Worm (Caenorhabditis elegans): ENCODE data around the gene fbxa-141.

fbxa-141 gene

ce11 chrX:14481637-14482036 lies 31.1 kb downstream of the fbxa-141 start:
- no peak for TF ChIP-seq unc-62 (GFP tag; optimal IDR thresholded peaks at IDR 0.05)

- no peak for TF ChIP-seq unc-62 (GFP tag; optimal IDR thresholded peaks at IDR 0.05)
Observed at ce11 chrX:14480248-14480647, 32.5 kb downstream of the fbxa-141 start, which contains the start of gene gfi-3. Gene gfi-3, plus strand, starts transcription at chrX:14480572.

- TF ChIP-seq unc-62 (GFP tag; optimal IDR thresholded peaks at IDR 0.05), result no peak
Observed at ce11 chrX:14478743-14479428, 33.8 kb downstream of the fbxa-141 start, which contains the start of gene M163.11. Gene M163.11, plus strand, starts transcription at chrX:14479378.

- TF ChIP-seq unc-62 (GFP tag; optimal IDR thresholded peaks at IDR 0.05), result no peak
Observed at ce11 chrX:14478193-14478592, 34.5 kb downstream of the fbxa-141 start.

ce11 chrX:14477338-14477737 lies 35.4 kb downstream of the fbxa-141 start:
- no peak for TF ChIP-seq unc-62 (GFP tag; optimal IDR thresholded peaks at IDR 0.05)

ce11 chrX:14476625-14477257 lies 36.0 kb downstream of the fbxa-141 start:
- no peak for TF ChIP-seq unc-62 (GFP tag; optimal IDR thresholded peaks at IDR 0.05)

- no peak for TF ChIP-seq unc-62 (GFP tag; optimal IDR thresholded peaks at IDR 0.05)
Observed at ce11 chrX:14473740-14474139, 39.0 kb downstream of the fbxa-141 start, which contains the start of gene M163.5. Gene M163.5, plus strand, starts transcription at chrX:14474040.

- TF ChIP-seq unc-62 (GFP tag; optimal IDR thresholded peaks at IDR 0.05), result no peak
Observed at ce11 chrX:14470687-14471086, 42.0 kb downstream of the fbxa-141 start, which contains the start of gene M163.10. Gene M163.10, plus strand, starts transcription at chrX:14470987.

- TF ChIP-seq unc-62 (GFP tag; optimal IDR thresholded peaks at IDR 0.05), result no peak
Observed at ce11 chrX:14469284-14469683, 43.4 kb downstream of the fbxa-141 start, which contains the start of gene M163.9. Gene M163.9, plus strand, starts transcription at chrX:14469584.

ce11 chrX:14466532-14466931 lies 46.2 kb downstream of the fbxa-141 start, which contains the start of gene M163.21:
Gene M163.21, plus strand, starts transcription at chrX:14466832.
- no peak for TF ChIP-seq unc-62 (GFP tag; optimal IDR thresholded peaks at IDR 0.05)

- TF ChIP-seq unc-62 (GFP tag; optimal IDR thresholded peaks at IDR 0.05), result no peak
Observed at ce11 chrX:14465593-14465992, 47.1 kb downstream of the fbxa-141 start, which contains the start of gene M163.22. Gene M163.22, plus strand, starts transcription at chrX:14465893.

ce11 chrX:14464513-14464912 lies 48.2 kb downstream of the fbxa-141 start, which contains the start of gene M163.7:
Gene M163.7, plus strand, starts transcription at chrX:14464813.
- TF ChIP-seq unc-62 (GFP tag; optimal IDR thresholded peaks at IDR 0.05), result no peak

Data from whole organism, dauer.